Worm (Caenorhabditis elegans) whole organism, young adult: ENCODE data around the gene F23F1.2.

Experiments
- B0019.2 ChIP-seq: fragments of 200-800 bp; sonication (Bioruptor generic); conservative IDR thresholded peaks from 2 replicates; pipeline ENCODE4 v1.3.6; 2022; ENCODE audit warnings: missing genetic modification reagents, missing genetic modification characterization, missing compliant biosample characterization
- B0336.3 ChIP-seq: fragments of 200-800 bp; sonication (Bioruptor generic); IDR thresholded peaks from 2 replicates; pipeline ENCODE4 v1.3.6; 2022; ENCODE audit warnings: missing genetic modification characterization, missing compliant biosample characterization
- D2030.7 ChIP-seq: fragments of 200-800 bp; sonication (Bioruptor generic); IDR thresholded peaks from 2 replicates; pipeline ENCODE4 v1.3.6; 2022; ENCODE audit warnings: missing genetic modification reagents, missing genetic modification characterization, missing compliant biosample characterization
- F23B12.7 ChIP-seq: sonication (generic microtip); optimal IDR thresholded peaks from 2 replicates; lab custom pipeline; 2017; ENCODE audit warnings: missing genetic modification characterization, mild to moderate bottlenecking, missing compliant biosample characterization, antibody characterized with exemption, moderate library complexity; ENCODE audit not compliant: insufficient read depth
- F37B4.10 ChIP-seq: fragments of 200-800 bp; sonication (Bioruptor generic); IDR thresholded peaks from 2 replicates; pipeline ENCODE4 v1.3.6; 2022; ENCODE audit warnings: missing genetic modification characterization, missing compliant biosample characterization
- F52B5.7 ChIP-seq: sonication (generic microtip); optimal IDR thresholded peaks from 2 replicates; lab custom pipeline; 2016; ENCODE audit warnings: mild to moderate bottlenecking, missing genetic modification characterization, missing compliant biosample characterization
- F57A8.1 ChIP-seq: fragments of 200-800 bp; sonication (Bioruptor generic); optimal IDR thresholded peaks from 2 replicates; lab custom pipeline; 2018; ENCODE audit warnings: mild to moderate bottlenecking, missing genetic modification characterization, moderate library complexity, missing compliant biosample characterization
- Y53G8AR.9 ChIP-seq: fragments of 200-800 bp; sonication (Bioruptor generic); conservative IDR thresholded peaks from 2 replicates; pipeline ENCODE4 v1.3.6; 2022; ENCODE audit warnings: missing genetic modification reagents, missing genetic modification characterization, missing compliant biosample characterization
- ZK185.1 ChIP-seq: sonication (generic microtip); optimal IDR thresholded peaks from 2 replicates; lab custom pipeline; 2016; ENCODE audit warnings: mild to moderate bottlenecking, missing genetic modification characterization, missing compliant biosample characterization; ENCODE audit not compliant: poor library complexity, severe bottlenecking
- ama-1 ChIP-seq, 3 experiments: fragments of 150-350 bp in 1 of 3; sonication (generic microtip) in 2 of 3; optimal IDR thresholded peaks; 2 replicates each; lab custom pipeline; 2014 to 2018; ENCODE audit warnings: missing biosample characterization in 2 of 3, missing genetic modification characterization in 2 of 3, missing genetic modification reagents in 2 of 3
- atf-7 ChIP-seq: sonication (generic microtip); optimal IDR thresholded peaks from 2 replicates; lab custom pipeline; 2017; ENCODE audit warnings: mild to moderate bottlenecking, missing genetic modification characterization, missing compliant biosample characterization
- attf-5 ChIP-seq: fragments of 200-800 bp; sonication (Bioruptor generic); optimal IDR thresholded peaks from 2 replicates; lab custom pipeline; 2018; ENCODE audit warnings: mild to moderate bottlenecking, missing genetic modification characterization, missing compliant biosample characterization
- cebp-1 ChIP-seq, 2 experiments: fragments of 200-800 bp in 1 of 2; sonication (Bioruptor generic) in 1 of 2; sonication (generic microtip) in 1 of 2; IDR thresholded peaks in 1 of 2; optimal IDR thresholded peaks in 1 of 2; 2 replicates each; pipeline versions ENCODE4 v1.3.6 to Lab custom; 2017 to 2022; ENCODE audit warnings: missing compliant biosample characterization in 2 of 2, missing genetic modification characterization in 2 of 2, mild to moderate bottlenecking in 1 of 2, missing genetic modification reagents in 1 of 2, moderate library complexity in 1 of 2
- ceh-100 ChIP-seq: fragments of 200-800 bp; sonication (Bioruptor generic); IDR thresholded peaks from 2 replicates; pipeline ENCODE4 v1.3.6; 2022; ENCODE audit warnings: missing genetic modification reagents, missing genetic modification characterization, missing compliant biosample characterization
- ceh-27 ChIP-seq: fragments of 200-800 bp; sonication (Bioruptor generic); optimal IDR thresholded peaks from 2 replicates; lab custom pipeline; 2018; ENCODE audit warnings: mild to moderate bottlenecking, missing genetic modification characterization, moderate library complexity, missing compliant biosample characterization
- ets-4 ChIP-seq: fragments of 200-800 bp; sonication (Bioruptor generic); optimal IDR thresholded peaks from 2 replicates; lab custom pipeline; 2018; ENCODE audit warnings: mild to moderate bottlenecking, missing genetic modification characterization, missing compliant biosample characterization
- fkh-3 ChIP-seq: sonication (generic microtip); optimal IDR thresholded peaks from 2 replicates; lab custom pipeline; 2016; ENCODE audit warnings: mild to moderate bottlenecking, missing genetic modification characterization, missing compliant biosample characterization
- hmg-1.2 ChIP-seq: fragments of 200-800 bp; sonication (Bioruptor generic); IDR thresholded peaks from 2 replicates; pipeline ENCODE4 v1.3.6; 2022; ENCODE audit warnings: missing genetic modification reagents, missing genetic modification characterization, missing compliant biosample characterization
- hmg-20 ChIP-seq: fragments of 200-800 bp; sonication (Bioruptor generic); IDR thresholded peaks from 2 replicates; pipeline ENCODE4 v1.3.6; 2022; ENCODE audit warnings: missing genetic modification reagents, missing genetic modification characterization, missing compliant biosample characterization
- let-526 ChIP-seq: fragments of 200-800 bp; sonication (Bioruptor generic); IDR thresholded peaks from 2 replicates; pipeline ENCODE4 v1.3.6; 2022; ENCODE audit warnings: missing genetic modification reagents, missing genetic modification characterization, missing compliant biosample characterization
- let-607 ChIP-seq, 2 experiments: fragments of 200-800 bp in 1 of 2; sonication (Bioruptor generic) in 1 of 2; sonication (generic microtip) in 1 of 2; optimal IDR thresholded peaks; 2 replicates each; lab custom pipeline; 2016 to 2018; ENCODE audit warnings: mild to moderate bottlenecking in 2 of 2, missing compliant biosample characterization in 2 of 2, missing genetic modification characterization in 2 of 2, moderate library complexity in 2 of 2, missing genotype in 1 of 2
- lin-26 ChIP-seq: fragments of 200-800 bp; sonication (Bioruptor generic); IDR thresholded peaks from 2 replicates; pipeline ENCODE4 v1.3.6; 2022; ENCODE audit warnings: missing genetic modification reagents, missing genetic modification characterization, missing compliant biosample characterization
- lin-40 ChIP-seq: sonication (generic microtip); optimal IDR thresholded peaks from 2 replicates; lab custom pipeline; 2016; ENCODE audit warnings: missing genetic modification characterization, mild to moderate bottlenecking, missing compliant biosample characterization, missing genotype, missing genetic modification reagents
- lir-1 ChIP-seq: fragments of 200-800 bp; sonication (Bioruptor generic); conservative IDR thresholded peaks from 2 replicates; pipeline ENCODE4 v1.3.6; 2022; ENCODE audit warnings: missing genetic modification reagents, missing genetic modification characterization, missing compliant biosample characterization
- mcd-1 ChIP-seq: fragments of 200-800 bp; sonication (Bioruptor generic); IDR thresholded peaks from 2 replicates; pipeline ENCODE4 v1.3.6; 2022; ENCODE audit warnings: missing genetic modification reagents, missing genetic modification characterization, missing compliant biosample characterization
- nfya-1 ChIP-seq: sonication (generic microtip); optimal IDR thresholded peaks from 2 replicates; lab custom pipeline; 2017; ENCODE audit warnings: antibody characterized with exemption, missing compliant biosample characterization, missing genetic modification characterization, borderline replicate concordance; ENCODE audit not compliant: insufficient read depth
- nfyb-1 ChIP-seq: fragments of 200-800 bp; sonication (Bioruptor generic); IDR thresholded peaks from 2 replicates; pipeline ENCODE4 v1.3.6; 2022; ENCODE audit warnings: missing genetic modification reagents, missing genetic modification characterization, missing compliant biosample characterization
- nhr-80 ChIP-seq: sonication (generic microtip); optimal IDR thresholded peaks from 2 replicates; lab custom pipeline; 2016; ENCODE audit warnings: missing genetic modification characterization, missing compliant biosample characterization
- nhr-90 ChIP-seq: sonication (generic microtip); optimal IDR thresholded peaks from 2 replicates; lab custom pipeline; 2016; ENCODE audit warnings: missing genotype, mild to moderate bottlenecking, missing genetic modification characterization, missing compliant biosample characterization
- pbrm-1 ChIP-seq: fragments of 200-800 bp; sonication (Bioruptor generic); IDR thresholded peaks from 2 replicates; pipeline ENCODE4 v1.3.6; 2022; ENCODE audit warnings: missing genetic modification reagents, missing genetic modification characterization, missing compliant biosample characterization
- rcor-1 ChIP-seq: fragments of 200-800 bp; sonication (Bioruptor generic); IDR thresholded peaks from 2 replicates; pipeline ENCODE4 v1.3.6; 2022; ENCODE audit warnings: missing genetic modification reagents, missing genetic modification characterization, missing compliant biosample characterization
- rec-8 ChIP-seq, 2 experiments: sonication (generic microtip); optimal IDR thresholded peaks; 2 replicates each; lab custom pipeline; 2016; ENCODE audit warnings: mild to moderate bottlenecking in 2 of 2, missing genetic modification characterization in 2 of 2, missing genetic modification reagents in 2 of 2, missing genotype in 2 of 2, missing biosample characterization in 1 of 2, missing compliant biosample characterization in 1 of 2, moderate library complexity in 1 of 2
- repo-1 ChIP-seq: sonication (generic microtip); optimal IDR thresholded peaks from 2 replicates; lab custom pipeline; 2017; ENCODE audit warnings: mild to moderate bottlenecking, missing genetic modification characterization, missing compliant biosample characterization
- rpc-1 ChIP-seq, 2 experiments: fragments of 150-350 bp in 1 of 2; sonication (generic microtip) in 1 of 2; optimal IDR thresholded peaks; 2 replicates each; lab custom pipeline; 2014 to 2018; ENCODE audit warnings: missing biosample characterization in 1 of 2, missing genetic modification characterization in 1 of 2, missing genetic modification reagents in 1 of 2, missing genotype in 1 of 2
- sdz-38 ChIP-seq: sonication (generic microtip); optimal IDR thresholded peaks from 2 replicates; lab custom pipeline; 2016; ENCODE audit warnings: missing genotype, missing genetic modification characterization, missing compliant biosample characterization
- snpc-1.1 ChIP-seq: sonication (generic microtip); optimal IDR thresholded peaks from 2 replicates; lab custom pipeline; 2017; ENCODE audit warnings: missing genetic modification characterization, mild to moderate bottlenecking, missing compliant biosample characterization, antibody characterized with exemption, moderate library complexity, missing genotype, missing genetic modification reagents; ENCODE audit not compliant: insufficient read depth
- snpc-4 ChIP-seq, 5 experiments: fragments of 150-350 bp in 1 of 5; sonication (generic microtip) in 4 of 5; optimal IDR thresholded peaks; 2 replicates each; lab custom pipeline; 2014 to 2018; ENCODE audit warnings: missing genetic modification characterization in 5 of 5, missing biosample characterization in 3 of 5, antibody characterized with exemption in 2 of 5, mild to moderate bottlenecking in 2 of 5, missing compliant biosample characterization in 2 of 5, missing genotype in 2 of 5, moderate library complexity in 2 of 5, missing genetic modification reagents in 1 of 5
- tbp1 ChIP-seq: fragments of 200-800 bp; sonication (Bioruptor generic); optimal IDR thresholded peaks from 2 replicates; lab custom pipeline; 2018; ENCODE audit warnings: mild to moderate bottlenecking, missing genetic modification characterization, missing compliant biosample characterization
- xnd-1 ChIP-seq: sonication (generic microtip); optimal IDR thresholded peaks from 2 replicates; lab custom pipeline; 2016; ENCODE audit warnings: missing genotype, missing genetic modification reagents, missing genetic modification characterization, missing compliant biosample characterization
- zfh-2 ChIP-seq: fragments of 200-800 bp; sonication (Bioruptor generic); conservative IDR thresholded peaks from 2 replicates; pipeline ENCODE4 v1.3.6; 2022; ENCODE audit warnings: missing genetic modification reagents, missing genetic modification characterization, missing compliant biosample characterization
- ztf-18 ChIP-seq: sonication (generic microtip); optimal IDR thresholded peaks from 2 replicates; lab custom pipeline; 2016; ENCODE audit warnings: missing genotype, mild to moderate bottlenecking, missing genetic modification characterization, missing compliant biosample characterization
- ztf-3 ChIP-seq: fragments of 200-800 bp; sonication (Bioruptor generic); optimal IDR thresholded peaks from 2 replicates; lab custom pipeline; 2018; ENCODE audit warnings: mild to moderate bottlenecking, missing genetic modification characterization, missing compliant biosample characterization

Gene F23F1.2

DNA sequence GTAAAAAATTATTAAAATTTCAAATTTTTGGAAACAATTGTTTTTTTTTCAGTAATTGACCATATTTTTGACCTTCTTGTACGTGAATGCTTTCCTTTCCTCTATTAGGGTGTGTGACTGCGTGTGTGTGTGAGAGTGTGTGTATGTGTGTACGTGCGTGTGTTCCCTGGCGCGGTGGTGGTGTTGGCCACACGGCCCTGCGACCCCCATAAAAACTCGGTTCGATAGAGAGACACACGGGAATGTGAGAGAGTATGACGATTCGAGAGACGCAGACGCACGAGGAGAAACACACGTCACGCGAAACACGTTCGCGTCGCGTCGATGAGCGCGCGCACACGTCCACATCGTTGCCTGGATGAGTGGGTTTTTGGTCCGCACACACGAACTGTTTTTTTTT lies 15.2 kb upstream of the F23F1.2 start (continued):
- TF ChIP-seq ama-1 (optimal IDR thresholded peaks at IDR 0.05; lab: Kevin White, UChicago) (no peak), ama-1 (GFP tag; optimal IDR thresholded peaks at IDR 0.05; lab: Kevin White, UChicago) (no peak), nfyb-1 (GFP tag; lab: Robert Waterston, UW) (peak; percentile 44), nfya-1 (tag; lab: Kevin White, UChicago) (no peak), cebp-1 (GFP tag; IDR thresholded peaks at IDR 0.05; lab: Robert Waterston, UW) (peak; percentile 55; the same call in 1 of the 2 replicates), cebp-1 (tag; optimal IDR thresholded peaks at IDR 0.05; lab: Kevin White, UChicago) (no peak), repo-1 (peak; percentile 44), F52B5.7 (tag; lab: Kevin White, UChicago) (no peak), F37B4.10 (GFP tag; lab: Robert Waterston, UW) (no peak), ztf-18 (tag; lab: Kevin White, UChicago) (peak; percentile 82), fkh-3 (no peak), hmg-1.2 (GFP tag; lab: Robert Waterston, UW) (peak; percentile 96), rpc-1 (optimal IDR thresholded peaks at IDR 0.05; lab: Kevin White, UChicago) (no peak), rpc-1 (tag; optimal IDR thresholded peaks at IDR 0.05; lab: Kevin White, UChicago) (no peak), ZK185.1 (tag; lab: Kevin White, UChicago) (peak; percentile 28), atf-7 (tag; lab: Kevin White, UChicago) (peak; percentile 71), F23B12.7 (tag; lab: Kevin White, UChicago) (peak; percentile 46), Y53G8AR.9 (GFP tag; lab: Robert Waterston, UW) (no peak), hmg-20 (GFP tag; lab: Robert Waterston, UW) (no peak), F57A8.1 (GFP tag; lab: Kevin White, UChicago) (no peak), xnd-1 (tag; lab: Kevin White, UChicago) (no peak), mcd-1 (GFP tag; lab: Robert Waterston, UW) (peak; percentile 67), nhr-90 (peak; percentile 14), snpc-1.1 (no peak), let-607 (tag; optimal IDR thresholded peaks at IDR 0.05; lab: Kevin White, UChicago) (peak; percentile 89 to 93), attf-5 (GFP tag; lab: Kevin White, UChicago) (peak; percentile 93), snpc-4 (GFP tag; optimal IDR thresholded peaks at IDR 0.05; lab: Kevin White, UChicago) (no peak), snpc-4 (tag; optimal IDR thresholded peaks at IDR 0.05; lab: Kevin White, UChicago) (peak in 1 of 4 experiments; percentile 40), let-526 (peak; percentile 58; the same call in 1 of the 2 replicates), B0019.2 (GFP tag; lab: Robert Waterston, UW) (no peak), D2030.7 (GFP tag; lab: Robert Waterston, UW) (no peak), zfh-2 (GFP tag; lab: Robert Waterston, UW) (no peak; the same call in none of the 2 replicates), lir-1 (GFP tag; lab: Robert Waterston, UW) (0 out of 2 replicates have a peak, but pooled peaks have one; percentile 21), ztf-3 (peak; percentile 16), sdz-38 (tag; lab: Kevin White, UChicago) (no peak), ceh-100 (no peak), lin-26 (GFP tag; lab: Robert Waterston, UW) (peak; percentile 65; the same call in 1 of the 2 replicates), ceh-27 (peak; percentile 83), B0336.3 (GFP tag; lab: Robert Waterston, UW) (peak; percentile 55; the same call in 1 of the 2 replicates), nhr-80 (tag; lab: Kevin White, UChicago) (peak; percentile 83), lin-40 (tag; lab: Kevin White, UChicago) (peak; percentile 81), tbp1 (GFP tag; lab: Kevin White, UChicago) (no peak), pbrm-1 (GFP tag; lab: Robert Waterston, UW) (peak; percentile 42; the same call in 1 of the 2 replicates), rcor-1 (GFP tag; lab: Robert Waterston, UW) (0 out of 2 replicates have a peak, but pooled peaks have one; percentile 20), rec-8 (tag; optimal IDR thresholded peaks at IDR 0.05; lab: Kevin White, UChicago) (no peak), ets-4 (GFP tag; lab: Kevin White, UChicago) (no peak)
